Worm (Caenorhabditis elegans): ENCODE data around the gene nspe-8.

DNA sequence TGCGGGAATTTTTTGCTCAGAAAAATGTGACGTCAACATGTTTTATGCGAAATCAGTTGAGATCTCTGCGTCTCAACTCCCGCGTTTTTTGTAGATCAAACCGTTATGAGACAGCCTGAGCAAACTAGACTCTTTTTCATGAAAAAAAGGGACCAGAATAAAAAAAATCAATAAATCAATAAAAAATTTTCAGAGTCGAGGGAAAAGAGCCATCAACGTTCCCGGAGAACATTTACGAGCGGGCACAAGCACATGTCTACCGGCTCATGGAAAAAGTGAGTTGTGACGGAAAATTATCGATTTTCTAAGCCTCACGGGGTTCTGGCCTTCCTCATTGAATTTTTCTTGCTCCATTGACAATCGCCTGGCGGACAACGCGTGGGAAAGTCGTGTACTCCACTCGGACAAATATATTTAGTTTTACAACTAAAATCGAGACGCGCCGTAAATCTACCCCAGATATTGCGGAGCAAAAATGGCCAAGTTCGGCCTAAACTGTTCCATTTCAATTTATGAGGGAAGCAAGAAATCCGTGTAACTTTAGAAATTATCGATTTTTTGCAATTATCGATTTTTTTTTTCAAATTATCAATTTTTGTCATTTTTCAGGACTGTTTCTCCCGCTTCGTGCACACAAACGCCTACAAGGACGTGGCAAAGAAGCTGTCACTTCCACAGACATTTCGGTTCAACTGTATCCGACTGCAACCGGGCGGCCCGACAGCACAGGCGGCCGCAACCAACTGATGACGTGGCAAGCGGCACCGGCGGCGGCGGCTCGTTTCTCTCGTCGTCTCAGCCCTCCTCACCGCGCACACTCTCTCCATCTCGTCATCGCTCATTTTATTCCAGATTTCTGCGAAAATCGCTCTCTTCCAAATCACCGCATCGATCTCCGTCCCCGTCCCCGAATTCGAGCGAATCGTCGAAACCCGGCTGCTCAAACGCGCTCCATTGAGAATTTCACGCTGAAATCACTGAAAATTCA is 49.4 kb upstream of the nspe-8 start:
- no peak for TF ChIP-seq him-1 (tag; optimal IDR thresholded peaks at IDR 0.05)
- no peak for TF ChIP-seq W03F9.2 (tag; optimal IDR thresholded peaks at IDR 0.05)
